Worm (Caenorhabditis elegans): ENCODE measurements around the gene T26C12.1.

Gene T26C12.1

DNA sequence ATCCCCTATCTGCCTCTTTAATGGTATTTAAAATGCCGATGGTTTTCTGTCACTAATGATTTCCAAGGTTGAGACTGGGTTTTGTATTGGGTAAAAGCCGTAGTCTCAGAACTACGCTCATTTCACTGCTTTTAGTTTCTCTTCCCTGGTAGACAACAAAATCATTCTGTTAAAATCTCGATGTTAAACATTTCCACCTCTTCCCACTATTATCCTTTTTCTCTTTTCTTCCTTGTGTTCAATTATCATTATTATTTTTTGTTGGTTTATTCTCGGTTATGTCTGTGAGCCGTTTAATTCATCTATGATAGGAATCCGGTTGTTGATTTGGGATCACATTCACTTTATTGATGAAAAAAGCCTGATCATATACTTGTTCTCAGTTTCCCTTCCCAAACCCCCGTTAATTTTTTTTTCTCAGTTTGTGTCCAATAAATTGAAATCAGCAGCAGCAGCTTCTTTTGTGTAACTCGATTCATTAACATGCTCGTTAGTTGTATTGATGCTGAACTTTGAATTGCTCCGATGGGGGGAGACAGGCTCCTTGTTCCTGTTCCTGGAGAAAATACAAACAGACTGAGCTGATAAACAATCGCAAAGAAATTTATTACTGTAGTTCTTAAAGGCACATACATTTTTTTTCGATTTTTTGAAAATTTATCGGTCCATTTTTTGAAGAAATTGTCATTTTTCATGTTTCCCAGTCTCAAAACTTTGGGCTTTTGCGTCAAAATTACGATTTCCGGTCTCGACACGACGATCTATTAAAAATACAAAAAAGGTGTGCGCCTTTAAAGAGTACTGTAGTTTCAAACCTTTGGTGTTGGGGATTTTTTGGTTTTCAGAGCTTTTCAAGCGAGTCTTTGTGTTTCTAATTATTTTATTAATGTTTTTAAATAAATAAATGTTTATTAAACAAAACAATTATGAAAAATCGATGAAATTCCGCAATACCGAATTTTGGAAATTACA, 38.2 kb downstream of the T26C12.1 start:
- TF ChIP-seq F49E8.2 (tag; optimal IDR thresholded peaks at IDR 0.05; ENCODE audit: insufficient read depth) (peak; percentile 83), F57C9.4 (tag; optimal IDR thresholded peaks at IDR 0.05) (no peak), attf-3 (GFP tag; conservative IDR thresholded peaks at IDR 0.05) (no peak), nhr-80 (tag; optimal IDR thresholded peaks at IDR 0.05) (no peak), B0336.3 (GFP tag; IDR thresholded peaks at IDR 0.05) (peak; percentile 82), hrde-1 (tag; optimal IDR thresholded peaks at IDR 0.05; ENCODE audit: borderline replicate concordance) (peak; percentile 60), mes-4 (tag; optimal IDR thresholded peaks at IDR 0.05) (peak; percentile 50), F39B2.1 (GFP tag; IDR thresholded peaks at IDR 0.05) (peak; percentile 22; the same call in 1 of the 2 replicates), rcor-1 (GFP tag; IDR thresholded peaks at IDR 0.05) (no peak), chd-7 (tag; optimal IDR thresholded peaks at IDR 0.05) (peak; percentile 51), F23B12.7 (tag; optimal IDR thresholded peaks at IDR 0.05; ENCODE audit: insufficient read depth) (no peak), cebp-2 (GFP tag; IDR thresholded peaks at IDR 0.05) (no peak), lin-35 (GFP tag; optimal IDR thresholded peaks at IDR 0.05) (peak in 2 of 3 experiments; percentile 24 to 31), snpc-1.3 (tag; optimal IDR thresholded peaks at IDR 0.05; ENCODE audit: insufficient read depth) (peak; percentile 40), lin-54 (GFP tag; optimal IDR thresholded peaks at IDR 0.05) (peak; percentile 55), mcd-1 (GFP tag; IDR thresholded peaks at IDR 0.05) (peak; percentile 55), die-1 (tag; optimal IDR thresholded peaks at IDR 0.05) (peak; percentile 41), madf-3 (GFP tag; IDR thresholded peaks at IDR 0.05) (0 out of 2 replicates have a peak, but pooled peaks have one; percentile 6), F33H1.4 (GFP tag; IDR thresholded peaks at IDR 0.05) (no peak; the same call in 1 of the 2 replicates), hsf-1 (GFP tag; IDR thresholded peaks at IDR 0.05) (peak; percentile 44; the same call in 1 of the 2 replicates), F10E7.11 (tag; optimal IDR thresholded peaks at IDR 0.05) (peak; percentile 19), attf-6 (GFP tag; IDR thresholded peaks at IDR 0.05) (0 out of 2 replicates have a peak, but pooled peaks have one; percentile 52), snpc-3.4 (tag; optimal IDR thresholded peaks at IDR 0.05) (peak; percentile 4), unc-130 (GFP tag; optimal IDR thresholded peaks at IDR 0.05) (peak; percentile 11), nhr-27 (tag; optimal IDR thresholded peaks at IDR 0.05) (peak; percentile 69), ekl-4 (GFP tag; IDR thresholded peaks at IDR 0.05) (no peak; the same call in 1 of the 2 replicates), madf-6 (GFP tag; IDR thresholded peaks at IDR 0.05) (peak; percentile 65), tlf-1 (GFP tag; optimal IDR thresholded peaks at IDR 0.05) (peak; percentile 45), ztf-25 (GFP tag; IDR thresholded peaks at IDR 0.05) (no peak), athp-1 (tag; optimal IDR thresholded peaks at IDR 0.05) (peak; percentile 78), nhr-90 (tag; optimal IDR thresholded peaks at IDR 0.05) (peak; percentile 13), cebp-1 (GFP tag; IDR thresholded peaks at IDR 0.05) (no peak), cebp-1 (tag; optimal IDR thresholded peaks at IDR 0.05) (peak; percentile 36), atf-7 (tag; optimal IDR thresholded peaks at IDR 0.05) (peak; percentile 39), F57A8.1 (GFP tag; optimal IDR thresholded peaks at IDR 0.05) (no peak), Y56A3A.18 (GFP tag; IDR thresholded peaks at IDR 0.05) (0 out of 2 replicates have a peak, but pooled peaks have one; percentile 33), zim-3 (tag; optimal IDR thresholded peaks at IDR 0.05) (peak; percentile 45), lin-26 (GFP tag; IDR thresholded peaks at IDR 0.05) (peak; percentile 59; the same call in 1 of the 2 replicates), B0035.1 (tag; optimal IDR thresholded peaks at IDR 0.05) (peak; percentile 2), F52B5.7 (tag; optimal IDR thresholded peaks at IDR 0.05) (peak; percentile 47), T26A5.8 (tag; optimal IDR thresholded peaks at IDR 0.05) (peak; percentile 63), ama-1 (optimal IDR thresholded peaks at IDR 0.05) (no peak), ama-1 (GFP tag; optimal IDR thresholded peaks at IDR 0.05) (peak in 1 of 2 experiments; percentile 79), hlh-12 (tag; optimal IDR thresholded peaks at IDR 0.05) (no peak), F55B11.4 (tag; optimal IDR thresholded peaks at IDR 0.05; ENCODE audit: borderline replicate concordance, insufficient read depth) (no peak), ztf-6 (GFP tag; IDR thresholded peaks at IDR 0.05) (no peak)
